Fruit fly (Drosophila melanogaster): ENCODE data around the gene mud.

mud gene

DNA sequence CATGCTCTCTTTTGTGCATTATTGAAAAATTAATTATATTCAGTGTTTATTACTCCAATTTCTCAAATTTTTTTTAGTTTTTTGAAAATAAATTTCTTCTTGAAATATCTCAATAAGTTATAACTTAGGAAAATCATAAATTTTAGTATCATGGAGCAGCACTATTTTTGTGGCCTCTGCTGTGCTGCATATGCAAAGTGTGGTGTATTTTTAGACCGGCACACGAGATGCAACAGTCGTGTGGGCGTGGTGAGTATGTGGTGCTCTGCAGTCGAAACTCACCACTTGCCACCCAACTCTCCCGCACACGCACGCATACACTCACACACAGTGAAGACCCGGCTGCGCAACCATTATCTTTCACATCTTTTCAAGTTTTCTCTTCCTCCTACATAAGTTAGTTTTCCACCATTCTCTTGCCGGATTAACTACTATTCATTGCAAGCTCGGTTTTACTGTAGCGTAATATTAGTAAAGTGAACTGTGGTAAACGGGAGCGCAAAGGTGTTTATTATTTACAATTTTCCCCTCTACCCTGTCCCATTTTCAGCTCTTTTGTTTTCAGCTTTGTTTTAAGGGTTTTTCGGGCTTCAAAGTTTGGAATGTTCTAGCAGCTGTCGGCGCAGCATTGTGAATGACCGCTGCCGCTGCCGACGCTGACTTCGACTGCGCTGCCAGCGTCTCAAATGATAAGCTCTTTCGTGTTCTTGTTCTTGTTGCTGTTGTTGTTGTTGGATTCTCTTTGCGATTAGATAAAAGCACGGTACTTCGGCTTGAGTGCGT lies 38.9 kb upstream of the mud start (continued):
- TF ChIP-seq Myb (GFP tag; optimal IDR thresholded peaks at IDR 0.05) (peak; percentile 1), p53 (GFP tag; optimal IDR thresholded peaks at IDR 0.05) (no peak), CG7271 (tag; optimal IDR thresholded peaks at IDR 0.05) (peak; percentile 70), Asciz (GFP tag; optimal IDR thresholded peaks at IDR 0.05) (peak; percentile 83), phol (tag; optimal IDR thresholded peaks at IDR 0.05) (peak; percentile 83), CG13624 (GFP tag; optimal IDR thresholded peaks at IDR 0.05) (peak; percentile 6), CG17328 (GFP tag; IDR thresholded peaks at IDR 0.05) (peak; percentile 79), psq (GFP tag; optimal IDR thresholded peaks at IDR 0.05) (no peak), Sin3A (optimal IDR thresholded peaks at IDR 0.05) (no peak), dpn (GFP tag; optimal IDR thresholded peaks at IDR 0.05) (peak; percentile 30 to 54), maf-S (GFP tag; optimal IDR thresholded peaks at IDR 0.05) (no peak), chn (GFP tag; optimal IDR thresholded peaks at IDR 0.05) (peak; percentile 30), CG16815 (GFP tag; optimal IDR thresholded peaks at IDR 0.05) (no peak), zen (tag; optimal IDR thresholded peaks at IDR 0.05) (peak; percentile 19), tll (GFP tag; optimal IDR thresholded peaks at IDR 0.05) (no peak), CG14710 (tag; optimal IDR thresholded peaks at IDR 0.05) (peak; percentile 77), CG3163 (GFP tag; optimal IDR thresholded peaks at IDR 0.05) (peak; percentile 30), hbn (GFP tag; IDR thresholded peaks at IDR 0.05; ENCODE audit: partially characterized antibody) (no peak), NfI (GFP tag; optimal IDR thresholded peaks at IDR 0.05) (peak; percentile 50), CkIIα-i1 (GFP tag; IDR thresholded peaks at IDR 0.05) (no peak), unpg (GFP tag; optimal IDR thresholded peaks at IDR 0.05) (peak; percentile 73), bsh (GFP tag; optimal IDR thresholded peaks at IDR 0.05) (peak; percentile 39 to 82), zfh2 (GFP tag; optimal IDR thresholded peaks at IDR 0.05) (no peak), HLH54F (GFP tag; optimal IDR thresholded peaks at IDR 0.05) (no peak), da (GFP tag; optimal IDR thresholded peaks at IDR 0.05) (no peak), Hmx (GFP tag; optimal IDR thresholded peaks at IDR 0.05) (no peak), CG6254 (GFP tag; optimal IDR thresholded peaks at IDR 0.05) (peak; percentile 67), CG3407 (GFP tag; optimal IDR thresholded peaks at IDR 0.05) (no peak), CG15479 (GFP tag; optimal IDR thresholded peaks at IDR 0.05) (peak; percentile 19), pnt (GFP tag; optimal IDR thresholded peaks at IDR 0.05) (peak; percentile 41), ro (GFP tag; IDR thresholded peaks at IDR 0.05) (no peak), CG9932 (GFP tag; IDR thresholded peaks at IDR 0.05) (no peak), CG18764 (GFP tag; optimal IDR thresholded peaks at IDR 0.05) (peak; percentile 17), wek (GFP tag; optimal IDR thresholded peaks at IDR 0.05) (no peak), CG5245 (GFP tag; optimal IDR thresholded peaks at IDR 0.05) (peak; percentile 28), CG11723 (GFP tag; optimal IDR thresholded peaks at IDR 0.05) (peak; percentile 42), CG14667 (GFP tag; IDR thresholded peaks at IDR 0.05) (no peak), crc (GFP tag; optimal IDR thresholded peaks at IDR 0.05) (peak; percentile 1), Opbp (GFP tag; IDR thresholded peaks at IDR 0.05; ENCODE audit: partially characterized antibody) (no peak), CG2712 (tag; optimal IDR thresholded peaks at IDR 0.05) (peak; percentile 71), CG33213 (GFP tag; optimal IDR thresholded peaks at IDR 0.05) (no peak), usp (GFP tag; optimal IDR thresholded peaks at IDR 0.05) (no peak), Dip2 (GFP tag; IDR thresholded peaks at IDR 0.05) (no peak), tgo (GFP tag; IDR thresholded peaks at IDR 0.05) (0 out of 3 replicates have a peak, but pooled peaks have one; percentile 31), nau (GFP tag; optimal IDR thresholded peaks at IDR 0.05) (peak; percentile 43), pum (GFP tag; optimal IDR thresholded peaks at IDR 0.05) (peak; percentile 46), wor (GFP tag; IDR thresholded peaks at IDR 0.05) (peak; percentile 39; the same call in 1 of the 2 replicates), CG3726 (GFP tag; IDR thresholded peaks at IDR 0.05) (no peak), ewg (GFP tag; optimal IDR thresholded peaks at IDR 0.05) (peak; percentile 14), ase (GFP tag; IDR thresholded peaks at IDR 0.05) (0 out of 3 replicates have a peak, but pooled peaks have one; percentile 56)

All from whole organism, embryonic.